Worm (Caenorhabditis elegans): Measurements from ENCODE around the gene srh-3.

DNA sequence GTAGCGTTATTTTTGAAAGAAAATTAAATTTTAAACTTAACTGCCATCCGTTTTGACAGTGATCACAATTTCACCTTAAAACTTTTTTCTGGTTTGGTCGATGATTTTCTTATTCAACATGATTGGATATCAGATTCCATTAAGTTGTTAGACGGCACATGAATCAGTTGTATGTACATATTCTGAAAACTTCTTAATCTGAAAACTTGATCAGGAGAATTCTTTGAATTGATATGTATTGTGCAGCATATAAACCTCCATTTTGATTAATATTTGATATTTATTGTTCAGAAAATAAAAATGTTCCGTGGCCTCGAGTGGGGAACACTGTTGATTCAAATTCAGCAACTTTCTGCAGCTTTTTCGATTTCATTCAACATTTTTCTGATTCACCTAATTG is 42.4 kb upstream of the srh-3 start, which contains the start of gene str-221:
- TF ChIP-seq nhr-28 (tag; optimal IDR thresholded peaks at IDR 0.05) (no peak), unc-62 (GFP tag; optimal IDR thresholded peaks at IDR 0.05) (no peak), tbx-8 (GFP tag; optimal IDR thresholded peaks at IDR 0.05) (no peak), pha-4 (tag; optimal IDR thresholded peaks at IDR 0.05) (no peak), nhr-12 (tag; optimal IDR thresholded peaks at IDR 0.05) (no peak), snpc-4 (tag; optimal IDR thresholded peaks at IDR 0.05) (no peak), nhr-237 (tag; optimal IDR thresholded peaks at IDR 0.05) (no peak), lin-13 (tag; optimal IDR thresholded peaks at IDR 0.05) (no peak)
